Fruit fly (Drosophila melanogaster) Kc167 (cell line): ENCODE measurements around the gene Ptp69D.

Source experiments
- Myc ChIP-seq: fragments of >200 bp; optimal IDR thresholded peaks from 2 replicates; lab custom pipeline; 2017; ENCODE audit warnings: missing external identifiers
- Sin3A ChIP-seq: fragments of >200 bp; optimal IDR thresholded peaks from 2 replicates; lab custom pipeline; 2018; ENCODE audit warnings: missing external identifiers
- h ChIP-seq: fragments of >200 bp; optimal IDR thresholded peaks from 3 replicates; lab custom pipeline; 2018; ENCODE audit warnings: missing external identifiers
- insv ChIP-seq: fragments of >200 bp; optimal IDR thresholded peaks from 3 replicates; lab custom pipeline; 2018; ENCODE audit warnings: missing external identifiers
- psq ChIP-seq: fragments of >200 bp; optimal IDR thresholded peaks from 2 replicates; lab custom pipeline; 2017; ENCODE audit warnings: missing external identifiers
- ttk ChIP-seq: sonication (Bioruptor generic); optimal IDR thresholded peaks from 2 replicates; lab custom pipeline; 2017; ENCODE audit warnings: missing external identifiers

- TF ChIP-seq Myc (lab: Kevin White, UChicago) (no peak), Sin3A (lab: Kevin White, UChicago) (no peak), ttk (lab: Kevin White, UChicago) (no peak), psq (lab: Kevin White, UChicago) (no peak), insv (no peak), h (lab: Kevin White, UChicago) (no peak)
Measured at dm6 chr3L:12697531-12697930, 37.2 kb upstream of the Ptp69D start.
